Fruit fly (Drosophila melanogaster): Measurements from ENCODE around the gene CG13318.

DNA sequence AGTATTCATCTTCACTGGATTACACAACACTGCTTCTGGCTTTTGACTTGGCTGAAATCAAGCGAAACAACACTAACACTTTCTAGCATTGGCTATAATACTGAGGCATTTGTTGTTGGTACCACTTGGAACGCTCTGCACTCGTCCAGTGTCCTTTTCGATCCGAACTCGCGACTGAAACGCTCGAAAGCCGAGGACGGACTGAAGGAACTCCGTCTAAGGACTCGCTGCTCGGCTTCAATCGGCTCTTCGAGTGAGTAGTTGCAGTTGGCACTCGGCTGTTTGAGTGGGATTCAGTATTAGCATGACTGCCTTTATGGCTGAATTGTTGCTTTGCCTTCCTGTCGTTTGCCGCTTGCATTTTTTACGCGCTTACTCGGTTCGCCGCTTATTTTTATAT lies 4.5 kb downstream of the CG13318 start, which contains the start of the genes CG34135 and CG11768:
- TF ChIP-seq CG14655 (GFP tag; optimal IDR thresholded peaks at IDR 0.05) = no peak
- no peak for TF ChIP-seq CG8301 (tag; optimal IDR thresholded peaks at IDR 0.05)
- TF ChIP-seq fd96Ca (GFP tag; IDR thresholded peaks at IDR 0.05) = no peak
- no peak for TF ChIP-seq CG32121 (GFP tag; IDR thresholded peaks at IDR 0.05)
- no peak for TF ChIP-seq CG12605 (GFP tag; IDR thresholded peaks at IDR 0.05)
- TF ChIP-seq CG4496 (GFP tag; IDR thresholded peaks at IDR 0.05) = no peak
- no peak for TF ChIP-seq CG15710 (tag; optimal IDR thresholded peaks at IDR 0.05)
- TF ChIP-seq CG10348 (GFP tag; IDR thresholded peaks at IDR 0.05) = no peak
- TF ChIP-seq rn (GFP tag; IDR thresholded peaks at IDR 0.05) = no peak

All from whole organism, pupa.